Worm (Caenorhabditis elegans): ENCODE results near the gene nhr-168.
A peak's percentile ranks its signal among the peaks of the same experiment; 100 is the strongest.

nhr-168 gene

ce11 chrV:13371336-13371735, 37.7 kb upstream of the nhr-168 start (continued):
- TF ChIP-seq efl-1 (optimal IDR thresholded peaks at IDR 0.05), result peak; percentile 14 to 44
- peak in 1 of 2 experiments; percentile 94 for TF ChIP-seq efl-1 (GFP tag; optimal IDR thresholded peaks at IDR 0.05 in 1 of 2)
- TF ChIP-seq egl-13 (tag; optimal IDR thresholded peaks at IDR 0.05), result no peak
- peak; percentile 84 for TF ChIP-seq nhr-90 (tag; optimal IDR thresholded peaks at IDR 0.05; ENCODE audit: poor library complexity)
- TF ChIP-seq unc-98 (GFP tag; IDR thresholded peaks at IDR 0.05), result no peak
- peak; percentile 2 for TF ChIP-seq C04F5.9 (tag; optimal IDR thresholded peaks at IDR 0.05)
- no peak for TF ChIP-seq C34B4.2 (tag; optimal IDR thresholded peaks at IDR 0.05)
- peak; percentile 22 for TF ChIP-seq xbp-1 (tag; optimal IDR thresholded peaks at IDR 0.05)
- no peak for TF ChIP-seq isw-1 (GFP tag; IDR thresholded peaks at IDR 0.05)
- TF ChIP-seq fkh-8 (tag; optimal IDR thresholded peaks at IDR 0.05), result no peak
- no peak for TF ChIP-seq fkh-10 (GFP tag; optimal IDR thresholded peaks at IDR 0.05)
- TF ChIP-seq nhr-84 (tag; optimal IDR thresholded peaks at IDR 0.05), result no peak
- TF ChIP-seq lir-3 (tag; optimal IDR thresholded peaks at IDR 0.05; ENCODE audit: poor library complexity), result peak; percentile 26
- TF ChIP-seq snpc-4 (tag; optimal IDR thresholded peaks at IDR 0.05), result no peak
- TF ChIP-seq mab-9 (GFP tag; IDR thresholded peaks at IDR 0.05), result no peak
- peak; percentile 95 for TF ChIP-seq blmp-1 (tag; optimal IDR thresholded peaks at IDR 0.05)
- no peak for TF ChIP-seq sptf-1 (tag; optimal IDR thresholded peaks at IDR 0.05)
- TF ChIP-seq nhr-237 (tag; optimal IDR thresholded peaks at IDR 0.05), result peak; percentile 59
- peak; percentile 66 for TF ChIP-seq fos-1 (tag; optimal IDR thresholded peaks at IDR 0.05)
- TF ChIP-seq rnt-1 (tag; optimal IDR thresholded peaks at IDR 0.05), result peak; percentile 38
- TF ChIP-seq swsn-7 (tag; optimal IDR thresholded peaks at IDR 0.05), result peak; percentile 63
- TF ChIP-seq hlh-17 (GFP tag; optimal IDR thresholded peaks at IDR 0.05; ENCODE audit: borderline replicate concordance), result no peak
- TF ChIP-seq Y116A8C.19 (tag; optimal IDR thresholded peaks at IDR 0.05; ENCODE audit: borderline replicate concordance), result no peak
- no peak for TF ChIP-seq ceh-63 (GFP tag; optimal IDR thresholded peaks at IDR 0.05)
- peak; percentile 62 for TF ChIP-seq irx-1 (tag; optimal IDR thresholded peaks at IDR 0.05)
- no peak for TF ChIP-seq zag-1 (tag; optimal IDR thresholded peaks at IDR 0.05)
- no peak for TF ChIP-seq nhr-12 (tag; optimal IDR thresholded peaks at IDR 0.05)
- TF ChIP-seq efl-3 (GFP tag; optimal IDR thresholded peaks at IDR 0.05), result peak; percentile 13
- TF ChIP-seq pax-3 (tag; optimal IDR thresholded peaks at IDR 0.05), result no peak
- TF ChIP-seq aha-1 (tag; optimal IDR thresholded peaks at IDR 0.05), result no peak
- no peak for TF ChIP-seq lin-15B (tag; optimal IDR thresholded peaks at IDR 0.05)
- TF ChIP-seq nhr-47 (tag; optimal IDR thresholded peaks at IDR 0.05), result peak; percentile 60
- TF ChIP-seq egl-27 (tag; optimal IDR thresholded peaks at IDR 0.05), result peak; percentile 19 to 38
- TF ChIP-seq ces-1 (GFP tag; optimal IDR thresholded peaks at IDR 0.05), result no peak
- TF ChIP-seq tlp-1 (tag; optimal IDR thresholded peaks at IDR 0.05), result no peak
- TF ChIP-seq jun-1 (tag; optimal IDR thresholded peaks at IDR 0.05), result peak; percentile 31
- peak; percentile 92 for TF ChIP-seq nhr-20 (tag; optimal IDR thresholded peaks at IDR 0.05)
- no peak for TF ChIP-seq ceh-8 (GFP tag; optimal IDR thresholded peaks at IDR 0.05)
- TF ChIP-seq nhr-28 (tag; optimal IDR thresholded peaks at IDR 0.05), result no peak
- TF ChIP-seq hlh-4 (tag; optimal IDR thresholded peaks at IDR 0.05), result no peak
- no peak for TF ChIP-seq ceh-88 (GFP tag; IDR thresholded peaks at IDR 0.05)
- TF ChIP-seq lin-39 (tag; optimal IDR thresholded peaks at IDR 0.05), result no peak
- peak; percentile 100 for TF ChIP-seq grh-1 (GFP tag; IDR thresholded peaks at IDR 0.05)

- no peak for TF ChIP-seq dsc-1 (tag; optimal IDR thresholded peaks at IDR 0.05)
- TF ChIP-seq efl-1 (optimal IDR thresholded peaks at IDR 0.05), result no peak
- no peak for TF ChIP-seq efl-1 (GFP tag; optimal IDR thresholded peaks at IDR 0.05 in 1 of 2)
- no peak for TF ChIP-seq egl-13 (tag; optimal IDR thresholded peaks at IDR 0.05)
- TF ChIP-seq vab-15 (tag; optimal IDR thresholded peaks at IDR 0.05), result no peak
- TF ChIP-seq xbp-1 (tag; optimal IDR thresholded peaks at IDR 0.05), result no peak
- no peak for TF ChIP-seq aly-2 (tag; optimal IDR thresholded peaks at IDR 0.05)
- peak; percentile 23 for TF ChIP-seq nhr-85 (tag)
- TF ChIP-seq irx-1 (tag; optimal IDR thresholded peaks at IDR 0.05), result no peak
- TF ChIP-seq ceh-88 (GFP tag; IDR thresholded peaks at IDR 0.05), result no peak
- no peak for TF ChIP-seq mab-9 (GFP tag; IDR thresholded peaks at IDR 0.05)
- no peak for TF ChIP-seq Y116A8C.19 (tag; optimal IDR thresholded peaks at IDR 0.05; ENCODE audit: borderline replicate concordance)
- TF ChIP-seq nhr-20 (tag; optimal IDR thresholded peaks at IDR 0.05), result no peak
- TF ChIP-seq isw-1 (GFP tag; IDR thresholded peaks at IDR 0.05), result no peak
- TF ChIP-seq blmp-1 (tag; optimal IDR thresholded peaks at IDR 0.05), result peak; percentile 63
- TF ChIP-seq efl-3 (GFP tag; optimal IDR thresholded peaks at IDR 0.05), result no peak
- TF ChIP-seq F16B12.6 (tag; optimal IDR thresholded peaks at IDR 0.05), result no peak
Measured at ce11 chrV:13370265-13370664, 36.6 kb upstream of the nhr-168 start.
